Worm (Caenorhabditis elegans): ENCODE measurements around the gene wdr-46.
A peak's percentile ranks its signal among the peaks of the same experiment; 100 is the strongest.

wdr-46 gene

DNA sequence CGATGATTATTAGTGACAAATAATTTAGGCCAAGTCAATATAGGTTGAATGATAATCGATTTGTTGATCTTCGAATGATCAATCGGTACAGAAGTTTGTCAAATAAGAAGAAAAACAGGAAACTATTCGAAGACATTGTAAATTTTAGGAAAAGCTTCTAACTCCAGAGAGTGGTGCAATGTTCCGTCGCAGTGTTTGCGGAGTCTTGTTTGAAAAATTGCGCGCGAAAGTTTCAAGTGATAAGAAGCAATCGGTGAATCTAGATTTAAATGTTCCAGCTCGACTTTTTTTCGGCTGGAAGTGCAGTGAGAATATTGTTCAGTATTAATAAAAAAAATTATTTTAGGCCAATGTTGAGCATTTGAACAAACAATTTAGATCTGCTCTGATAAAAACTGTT, 37.3 kb upstream of the wdr-46 start (continued):
- TF ChIP-seq mxl-3 (GFP tag; optimal IDR thresholded peaks at IDR 0.05) (no peak), mes-2 (tag; optimal IDR thresholded peaks at IDR 0.05; ENCODE audit: poor library complexity, severe bottlenecking) (peak; percentile 14), lir-3 (tag; optimal IDR thresholded peaks at IDR 0.05) (no peak), dmd-9 (GFP tag; IDR thresholded peaks at IDR 0.05) (no peak)

DNA sequence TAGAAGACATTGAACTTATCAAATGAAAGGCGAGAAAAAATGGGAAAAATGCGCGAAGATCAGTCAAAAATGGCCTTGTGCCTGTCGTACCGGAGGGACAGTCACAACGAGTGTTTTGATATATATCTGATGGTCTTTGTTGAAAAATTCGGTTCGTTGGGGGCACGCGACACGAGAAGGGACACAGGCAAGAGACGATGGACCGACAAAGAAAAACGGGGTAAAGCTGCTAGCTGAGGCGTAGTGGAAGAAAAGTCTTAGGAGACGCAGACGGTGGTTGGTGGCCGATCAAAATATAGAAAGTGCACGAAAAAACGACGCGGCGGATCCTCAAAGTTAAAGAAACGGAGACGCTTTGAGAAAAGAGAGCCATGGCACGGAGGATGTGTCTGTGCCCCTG, 36.8 kb upstream of the wdr-46 start:
- TF ChIP-seq ceh-28 (tag; optimal IDR thresholded peaks at IDR 0.05) (no peak), nhr-102 (tag; optimal IDR thresholded peaks at IDR 0.05) (no peak), hmg-1.1 (GFP tag; IDR thresholded peaks at IDR 0.05) (peak; percentile 54; the same call in 1 of the 2 replicates), ztf-11 (tag; optimal IDR thresholded peaks at IDR 0.05) (no peak), tag-97 (GFP tag; IDR thresholded peaks at IDR 0.05) (no peak), hif-1 (tag; optimal IDR thresholded peaks at IDR 0.05) (peak in 1 of 2 experiments; percentile 28), duxl-1 (tag; optimal IDR thresholded peaks at IDR 0.05; ENCODE audit: poor library complexity) (no peak), gei-8 (GFP tag; optimal IDR thresholded peaks at IDR 0.05) (no peak), dmd-9 (GFP tag; IDR thresholded peaks at IDR 0.05) (0 out of 2 replicates have a peak, but pooled peaks have one; percentile 10), unc-39 (tag; optimal IDR thresholded peaks at IDR 0.05) (no peak), unc-62 (GFP tag; optimal IDR thresholded peaks at IDR 0.05 in 1 of 2) (peak in 1 of 2 experiments; percentile 68), unc-62 (tag; optimal IDR thresholded peaks at IDR 0.05) (no peak), dmd-8 (GFP tag; IDR thresholded peaks at IDR 0.05) (no peak), mdl-1 (tag; optimal IDR thresholded peaks at IDR 0.05) (peak in 1 of 2 experiments; percentile 26), lsy-2 (tag; optimal IDR thresholded peaks at IDR 0.05) (no peak), D1046.2 (GFP tag; IDR thresholded peaks at IDR 0.05) (no peak), skn-1 (tag; optimal IDR thresholded peaks at IDR 0.05) (no peak), Y105C5A.15 (GFP tag; IDR thresholded peaks at IDR 0.05) (no peak), hlh-30 (tag; optimal IDR thresholded peaks at IDR 0.05; ENCODE audit: insufficient read depth) (peak; percentile 63), dve-1 (tag; optimal IDR thresholded peaks at IDR 0.05; ENCODE audit: insufficient read depth) (no peak), aha-1 (tag) (no peak), F49E8.2 (tag; optimal IDR thresholded peaks at IDR 0.05; ENCODE audit: borderline replicate concordance) (no peak), daf-16 (GFP tag; optimal IDR thresholded peaks at IDR 0.05) (peak in 1 of 2 experiments; percentile 42), daf-16 (tag; optimal IDR thresholded peaks at IDR 0.05) (no peak), mxl-3 (GFP tag; optimal IDR thresholded peaks at IDR 0.05) (no peak), rbr-2 (tag; optimal IDR thresholded peaks at IDR 0.05) (peak; percentile 10), nhr-76 (tag; optimal IDR thresholded peaks at IDR 0.05) (no peak), lin-15B (tag; optimal IDR thresholded peaks at IDR 0.05) (no peak)

DNA sequence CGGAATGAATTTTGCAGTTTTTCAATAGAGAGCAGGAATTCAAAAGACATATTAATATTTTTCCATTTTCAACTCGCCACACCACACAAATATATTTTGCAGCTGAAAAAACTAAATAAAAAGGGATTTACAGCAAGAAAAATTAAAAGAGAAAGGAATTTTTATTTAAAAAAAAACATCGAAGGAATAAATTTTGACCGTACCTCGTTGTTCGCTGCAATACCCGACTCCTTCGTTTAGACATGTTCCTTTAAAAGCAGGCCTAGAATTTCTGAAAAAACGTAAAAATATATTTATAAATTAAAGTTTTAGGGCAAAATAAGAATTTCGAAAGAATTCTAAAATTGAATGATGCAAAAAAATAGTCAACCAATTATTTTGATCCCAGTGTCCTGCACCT, 36.3 kb upstream of the wdr-46 start, which contains the start of gene F19B6.1:
Gene F19B6.1 (minus strand): TSS at position 278 of the 400 bp plus-strand sequence.
- TF ChIP-seq php-3 (GFP tag; IDR thresholded peaks at IDR 0.05) (no peak), nhr-237 (tag; optimal IDR thresholded peaks at IDR 0.05) (no peak)

DNA sequence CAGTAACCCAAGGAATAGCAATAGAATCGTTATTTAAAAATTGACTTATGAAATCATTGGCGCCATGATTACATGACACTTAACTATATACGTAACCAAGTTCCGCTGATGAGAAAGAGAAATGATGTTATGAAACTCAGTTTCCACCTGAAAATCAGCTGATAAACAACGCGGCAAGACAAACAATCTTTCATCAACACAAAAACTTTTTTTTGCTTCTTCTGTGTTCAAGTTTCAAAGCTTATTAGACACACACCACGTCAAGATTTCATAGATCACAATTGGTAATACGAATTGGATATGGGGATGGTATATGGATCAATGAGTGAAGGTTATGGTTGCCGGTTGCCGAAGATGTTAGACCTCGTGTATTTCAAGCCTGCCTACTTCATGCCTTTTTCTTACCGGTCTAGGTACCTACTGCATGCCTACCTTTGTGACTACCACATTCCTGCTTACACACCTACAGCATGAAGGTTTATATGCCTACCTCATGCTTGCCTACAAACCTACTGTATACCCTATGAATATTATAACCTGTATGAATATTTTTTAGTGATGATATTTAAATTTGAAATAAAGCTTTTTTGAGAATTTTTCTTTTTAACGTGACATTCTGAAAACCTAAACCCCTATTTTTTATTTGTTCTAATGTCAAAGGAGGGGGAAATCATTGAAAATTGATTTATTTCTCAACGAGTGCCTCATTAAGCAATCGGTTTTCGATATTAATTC, 35.0 kb upstream of the wdr-46 start, which contains the start of the genes F19B6.10 and wht-5:
Gene F19B6.10 (plus strand): TSS at position 301 of the 735 bp plus-strand sequence.
Gene wht-5 (plus strand): TSS at position 685 of the 735 bp plus-strand sequence.
- TF ChIP-seq nhr-77 (tag; optimal IDR thresholded peaks at IDR 0.05) (no peak), snpc-4 (tag; optimal IDR thresholded peaks at IDR 0.05) (no peak), saeg-2 (GFP tag; IDR thresholded peaks at IDR 0.05) (no peak), mdt-29 (GFP tag; IDR thresholded peaks at IDR 0.05) (no peak), ctbp-1 (GFP tag; IDR thresholded peaks at IDR 0.05) (no peak), D1046.2 (GFP tag; IDR thresholded peaks at IDR 0.05) (no peak)
